Worm (Caenorhabditis elegans) whole organism, L1 larva: Measurements from ENCODE around the gene T05H4.11.

Source experiments
- C04F5.9 ChIP-seq: sonication (generic microtip); optimal IDR thresholded peaks from 2 replicates; lab custom pipeline; 2016; ENCODE audit warnings: missing genetic modification characterization, missing compliant biosample characterization
- C34B4.2 ChIP-seq: sonication (generic microtip); optimal IDR thresholded peaks from 2 replicates; lab custom pipeline; 2017; ENCODE audit warnings: mild to moderate bottlenecking, missing genetic modification characterization, missing compliant biosample characterization
- F16B12.6 ChIP-seq: fragments of 150-350 bp; optimal IDR thresholded peaks from 2 replicates; lab custom pipeline; 2014; ENCODE audit warnings: missing biosample characterization, missing genetic modification characterization
- Y116A8C.19 ChIP-seq: sonication (generic microtip); optimal IDR thresholded peaks from 2 replicates; lab custom pipeline; 2016; ENCODE audit warnings: missing compliant biosample characterization, missing genetic modification characterization, borderline replicate concordance
- ama-1 ChIP-seq: fragments of 150-350 bp; optimal IDR thresholded peaks from 2 replicates; lab custom pipeline; 2014
- blmp-1 ChIP-seq: fragments of 150-350 bp; optimal IDR thresholded peaks from 2 replicates; lab custom pipeline; 2014; ENCODE audit warnings: missing biosample characterization, missing genetic modification characterization
- ceh-63 ChIP-seq: fragments of 200-800 bp; sonication (Bioruptor generic); optimal IDR thresholded peaks from 2 replicates; lab custom pipeline; 2018; ENCODE audit warnings: mild to moderate bottlenecking, missing genetic modification characterization, missing compliant biosample characterization
- ceh-82 ChIP-seq, 3 experiments: fragments of 150-350 bp in 1 of 3; sonication (generic microtip) in 2 of 3; optimal IDR thresholded peaks; 2 replicates each; lab custom pipeline; 2014 to 2017; ENCODE audit warnings: missing biosample characterization in 3 of 3, missing genetic modification characterization in 3 of 3
- ceh-88 ChIP-seq: fragments of 200-800 bp; sonication (Bioruptor generic); IDR thresholded peaks from 2 replicates; pipeline ENCODE4 v1.3.6; 2022; ENCODE audit warnings: missing genetic modification characterization, missing compliant biosample characterization
- ceh-90 ChIP-seq: sonication (generic microtip); optimal IDR thresholded peaks from 2 replicates; lab custom pipeline; 2016; ENCODE audit warnings: missing genetic modification characterization, missing compliant biosample characterization
- ces-1 ChIP-seq: fragments of 150-350 bp; optimal IDR thresholded peaks from 2 replicates; lab custom pipeline; 2014; ENCODE audit warnings: missing biosample characterization, missing genetic modification reagents, missing genetic modification characterization
- dsc-1 ChIP-seq: sonication (generic microtip); optimal IDR thresholded peaks from 2 replicates; lab custom pipeline; 2016; ENCODE audit warnings: mild to moderate bottlenecking, missing genetic modification characterization, missing compliant biosample characterization
- efl-1 ChIP-seq, 4 experiments: fragments of 150-350 bp; optimal IDR thresholded peaks in 3 of 4; peaks in 1 of 4; 1 replicate in 1 of 4; 2 replicates in 3 of 4; lab custom pipeline; 2014; ENCODE audit warnings: missing biosample characterization in 2 of 4, missing genetic modification characterization in 2 of 4, missing genetic modification reagents in 2 of 4
- elt-3 ChIP-seq, 6 experiments: fragments of 150-350 bp in 1 of 6; sonication (generic microtip); optimal IDR thresholded peaks; 2 replicates each; lab custom pipeline; 2017 to 2018; ENCODE audit warnings: missing biosample characterization in 6 of 6, missing genetic modification characterization in 6 of 6, inconsistent platforms in 1 of 6
- fkh-8 ChIP-seq: sonication (generic microtip); optimal IDR thresholded peaks from 2 replicates; lab custom pipeline; 2016; ENCODE audit warnings: mild to moderate bottlenecking, missing genetic modification characterization, missing compliant biosample characterization
- grh-1 ChIP-seq: fragments of 200-800 bp; sonication (Bioruptor generic); IDR thresholded peaks from 2 replicates; pipeline ENCODE4 v1.3.6; 2022; ENCODE audit warnings: missing genetic modification reagents, missing genetic modification characterization, missing compliant biosample characterization
- hlh-17 ChIP-seq: fragments of 200-800 bp; sonication (Bioruptor generic); optimal IDR thresholded peaks from 2 replicates; lab custom pipeline; 2018; ENCODE audit warnings: missing genetic modification characterization, mild to moderate bottlenecking, missing compliant biosample characterization, moderate library complexity, borderline replicate concordance
- hlh-4 ChIP-seq: sonication (generic microtip); optimal IDR thresholded peaks from 2 replicates; lab custom pipeline; 2016; ENCODE audit warnings: mild to moderate bottlenecking, missing genetic modification characterization, missing compliant biosample characterization
- hpl-2 ChIP-seq: fragments of 150-350 bp; optimal IDR thresholded peaks from 2 replicates; lab custom pipeline; 2014; ENCODE audit warnings: missing biosample characterization, missing genetic modification reagents, missing genetic modification characterization
- isw-1 ChIP-seq: fragments of 200-800 bp; sonication (Bioruptor generic); IDR thresholded peaks from 2 replicates; pipeline ENCODE4 v1.3.6; 2022; ENCODE audit warnings: missing genetic modification characterization, missing compliant biosample characterization
- jun-1 ChIP-seq: fragments of 150-350 bp; optimal IDR thresholded peaks from 2 replicates; lab custom pipeline; 2014; ENCODE audit warnings: missing biosample characterization, missing genetic modification reagents, missing genetic modification characterization
- lin-15B ChIP-seq: fragments of 150-350 bp; sonication (generic microtip); optimal IDR thresholded peaks from 3 replicates; lab custom pipeline; 2014; ENCODE audit warnings: missing biosample characterization, missing genetic modification characterization
- lin-35 ChIP-seq, 2 experiments: fragments of 150-350 bp; optimal IDR thresholded peaks; 2 replicates each; lab custom pipeline; 2014; ENCODE audit warnings: missing biosample characterization in 2 of 2, missing genetic modification characterization in 2 of 2, missing genetic modification reagents in 2 of 2
- lir-3 ChIP-seq: sonication (generic microtip); optimal IDR thresholded peaks from 2 replicates; lab custom pipeline; 2016; ENCODE audit warnings: mild to moderate bottlenecking, missing genetic modification characterization, moderate library complexity, missing compliant biosample characterization; ENCODE audit not compliant: poor library complexity
- lsy-2 ChIP-seq, 2 experiments: fragments of 150-350 bp; optimal IDR thresholded peaks; 2 replicates each; lab custom pipeline; 2014; ENCODE audit warnings: missing biosample characterization in 2 of 2, missing genetic modification characterization in 2 of 2
- mdl-1 ChIP-seq, 2 experiments: fragments of 150-350 bp; optimal IDR thresholded peaks; 2 replicates each; lab custom pipeline; 2014 to 2017; ENCODE audit warnings: missing biosample characterization in 2 of 2, missing genetic modification characterization in 2 of 2, inconsistent platforms in 1 of 2
- nhr-11 ChIP-seq: fragments of 150-350 bp; optimal IDR thresholded peaks from 2 replicates; lab custom pipeline; 2014; ENCODE audit warnings: missing biosample characterization, missing genetic modification characterization
- nhr-12 ChIP-seq: sonication (generic microtip); optimal IDR thresholded peaks from 2 replicates; lab custom pipeline; 2017; ENCODE audit warnings: missing biosample characterization, missing genetic modification characterization
- nhr-20 ChIP-seq: sonication (generic microtip); optimal IDR thresholded peaks from 2 replicates; lab custom pipeline; 2016; ENCODE audit warnings: mild to moderate bottlenecking, missing genetic modification characterization, missing compliant biosample characterization
- nhr-28 ChIP-seq: fragments of 150-350 bp; optimal IDR thresholded peaks from 2 replicates; lab custom pipeline; 2014; ENCODE audit warnings: missing biosample characterization, missing genetic modification characterization
- nhr-47 ChIP-seq: sonication (generic microtip); optimal IDR thresholded peaks from 2 replicates; lab custom pipeline; 2016; ENCODE audit warnings: mild to moderate bottlenecking, missing genetic modification characterization, moderate library complexity, missing compliant biosample characterization
- nhr-71 ChIP-seq: sonication (generic microtip); optimal IDR thresholded peaks from 2 replicates; lab custom pipeline; 2016; ENCODE audit warnings: mild to moderate bottlenecking, missing genetic modification characterization, moderate library complexity, missing compliant biosample characterization
- nhr-77 ChIP-seq: fragments of 150-350 bp; optimal IDR thresholded peaks from 2 replicates; lab custom pipeline; 2014; ENCODE audit warnings: missing biosample characterization, missing genetic modification characterization
- nhr-84 ChIP-seq: sonication (generic microtip); optimal IDR thresholded peaks from 2 replicates; lab custom pipeline; 2017; ENCODE audit warnings: missing biosample characterization, missing genetic modification characterization
- nhr-85 ChIP-seq: sonication (generic microtip); peaks from one replicate; lab custom pipeline; 2016; ENCODE audit warnings: missing genetic modification characterization, inconsistent platforms, missing compliant biosample characterization
- nhr-90 ChIP-seq: sonication (generic microtip); optimal IDR thresholded peaks from 2 replicates; lab custom pipeline; 2016; ENCODE audit warnings: mild to moderate bottlenecking, missing genetic modification characterization, missing compliant biosample characterization; ENCODE audit not compliant: poor library complexity
- pag-3 ChIP-seq: sonication (generic microtip); optimal IDR thresholded peaks from 2 replicates; lab custom pipeline; 2017; ENCODE audit warnings: missing genetic modification characterization, mild to moderate bottlenecking, missing compliant biosample characterization, antibody characterized with exemption, borderline replicate concordance; ENCODE audit not compliant: insufficient read depth
- rnt-1 ChIP-seq: sonication (generic microtip); optimal IDR thresholded peaks from 2 replicates; lab custom pipeline; 2016; ENCODE audit warnings: mild to moderate bottlenecking, missing genetic modification characterization, moderate library complexity, missing compliant biosample characterization
- snpc-4 ChIP-seq: fragments of 150-350 bp; optimal IDR thresholded peaks from 2 replicates; lab custom pipeline; 2014; ENCODE audit warnings: missing biosample characterization, missing genetic modification characterization
- snu-23 ChIP-seq: sonication (generic microtip); optimal IDR thresholded peaks from 2 replicates; lab custom pipeline; 2016; ENCODE audit warnings: missing genetic modification characterization, missing compliant biosample characterization
- swsn-7 ChIP-seq: sonication (generic microtip); optimal IDR thresholded peaks from 2 replicates; lab custom pipeline; 2016; ENCODE audit warnings: missing genetic modification characterization, missing compliant biosample characterization
- unc-130 ChIP-seq: fragments of 150-350 bp; optimal IDR thresholded peaks from 2 replicates; lab custom pipeline; 2017; ENCODE audit warnings: missing biosample characterization, missing genetic modification characterization, inconsistent platforms
- unc-62 ChIP-seq: fragments of 150-350 bp; optimal IDR thresholded peaks from 2 replicates; lab custom pipeline; 2014; ENCODE audit warnings: missing biosample characterization, missing genetic modification reagents, missing genetic modification characterization
- unc-86 ChIP-seq: sonication (generic microtip); optimal IDR thresholded peaks from 2 replicates; lab custom pipeline; 2016; ENCODE audit warnings: missing genetic modification characterization, missing compliant biosample characterization
- vab-15 ChIP-seq: sonication (generic microtip); optimal IDR thresholded peaks from 2 replicates; lab custom pipeline; 2017; ENCODE audit warnings: missing genotype, mild to moderate bottlenecking, missing genetic modification characterization, missing compliant biosample characterization
- xbp-1 ChIP-seq: sonication (generic microtip); optimal IDR thresholded peaks from 2 replicates; lab custom pipeline; 2016; ENCODE audit warnings: missing genetic modification characterization, missing compliant biosample characterization
- zip-4 ChIP-seq: fragments of 200-800 bp; sonication (Bioruptor generic); optimal IDR thresholded peaks from 2 replicates; lab custom pipeline; 2018; ENCODE audit warnings: mild to moderate bottlenecking, missing genetic modification characterization, moderate library complexity, missing compliant biosample characterization
- ztf-11 ChIP-seq, 2 experiments: sonication (generic microtip); optimal IDR thresholded peaks; 2 replicates each; lab custom pipeline; 2016 to 2017; ENCODE audit warnings: missing genetic modification characterization in 2 of 2, missing biosample characterization in 1 of 2, missing compliant biosample characterization in 1 of 2
- ztf-4 ChIP-seq: fragments of 150-350 bp; optimal IDR thresholded peaks from 2 replicates; lab custom pipeline; 2014; ENCODE audit warnings: missing biosample characterization, missing genetic modification characterization

Gene T05H4.11

DNA sequence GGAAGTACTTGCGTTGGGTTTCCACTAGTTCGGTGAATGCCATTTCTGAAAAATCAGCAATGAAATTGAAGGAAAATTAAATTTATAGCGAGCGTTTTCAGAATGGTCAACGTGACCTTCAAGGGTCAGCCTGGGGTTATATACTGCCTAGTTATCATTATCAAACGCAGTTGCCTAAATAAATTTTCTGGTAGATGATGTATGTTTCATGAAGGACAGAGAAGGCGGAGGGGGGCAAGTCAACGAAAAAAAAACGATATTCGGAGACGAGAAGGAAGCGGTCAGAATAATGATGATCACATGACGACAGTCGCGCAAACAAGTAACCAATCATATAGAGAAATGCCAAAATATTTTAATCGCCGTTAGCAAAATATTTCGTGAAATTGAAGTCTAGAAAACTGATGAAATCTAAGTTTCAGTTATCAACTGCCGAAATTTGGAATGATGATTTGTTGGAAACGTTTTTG, 3.8 kb upstream of the T05H4.11 start, which contains the start of gene alh-4 (continued):
- TF ChIP-seq nhr-11 (tag; lab: Kevin White, UChicago) (no peak), nhr-90 (tag; lab: Kevin White, UChicago) (peak; percentile 58), unc-130 (tag; lab: Kevin White, UChicago) (peak; percentile 52), ama-1 (lab: Kevin White, UChicago) (peak; percentile 35), ces-1 (GFP tag; lab: Kevin White, UChicago) (no peak), mdl-1 (tag; optimal IDR thresholded peaks at IDR 0.05; lab: Kevin White, UChicago) (peak in 1 of 2 experiments; percentile 40), nhr-85 (tag; lab: Kevin White, UChicago) (peak; percentile 84), lsy-2 (tag; optimal IDR thresholded peaks at IDR 0.05; lab: Kevin White, UChicago) (peak in 1 of 2 experiments; percentile 28), vab-15 (peak; percentile 8)

DNA sequence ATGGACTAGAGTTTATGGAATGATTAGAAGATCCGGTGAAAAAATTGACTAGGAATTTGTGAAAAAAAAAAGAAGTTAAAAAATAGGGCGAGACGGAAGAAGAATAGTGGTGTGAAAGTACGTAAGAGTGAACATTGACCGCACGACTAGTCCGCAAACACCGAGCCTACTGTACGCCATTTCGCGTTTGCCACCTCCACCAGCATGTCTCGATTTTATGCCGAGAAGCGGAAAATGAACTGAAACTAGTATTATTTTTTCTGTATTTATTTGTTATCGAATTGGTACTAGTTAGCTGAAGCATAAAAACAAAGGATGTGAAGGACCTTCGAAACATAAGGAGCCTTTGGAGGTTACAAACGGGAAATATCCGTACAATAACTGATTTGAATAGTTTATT, 1.4 kb upstream of the T05H4.11 start:
- TF ChIP-seq ceh-63 (GFP tag; lab: Kevin White, UChicago) = no peak
- TF ChIP-seq xbp-1 = peak; percentile 63
- no peak for TF ChIP-seq ceh-90 (tag; lab: Kevin White, UChicago)
- no peak for TF ChIP-seq hlh-4 (tag; lab: Kevin White, UChicago)
- TF ChIP-seq lir-3 = no peak
- no peak for TF ChIP-seq C04F5.9 (tag; lab: Kevin White, UChicago)
- TF ChIP-seq unc-130 (tag; lab: Kevin White, UChicago) = peak; percentile 17
- TF ChIP-seq ces-1 (GFP tag; lab: Kevin White, UChicago) = no peak
- peak; percentile 58 to 87 for TF ChIP-seq lsy-2 (tag; optimal IDR thresholded peaks at IDR 0.05; lab: Kevin White, UChicago)
- peak; percentile 17 for TF ChIP-seq blmp-1 (tag; lab: Kevin White, UChicago)
- no peak for TF ChIP-seq unc-62 (GFP tag; lab: Kevin White, UChicago)
- no peak for TF ChIP-seq nhr-28 (tag; lab: Kevin White, UChicago)
- TF ChIP-seq ztf-11 (tag; optimal IDR thresholded peaks at IDR 0.05; lab: Kevin White, UChicago) = no peak
- peak; percentile 29 for TF ChIP-seq swsn-7
- TF ChIP-seq nhr-71 (tag; lab: Kevin White, UChicago) = peak; percentile 65
- no peak for TF ChIP-seq hlh-17 (GFP tag; lab: Kevin White, UChicago)
- peak; percentile 80 for TF ChIP-seq rnt-1 (tag; lab: Kevin White, UChicago)
- TF ChIP-seq hpl-2 (GFP tag; lab: Kevin White, UChicago) = no peak
- no peak for TF ChIP-seq elt-3 (tag; optimal IDR thresholded peaks at IDR 0.05; lab: Kevin White, UChicago)
- no peak for TF ChIP-seq fkh-8 (tag; lab: Kevin White, UChicago)
- TF ChIP-seq F16B12.6 = peak; percentile 89
- TF ChIP-seq zip-4 (GFP tag; lab: Kevin White, UChicago) = no peak
- no peak for TF ChIP-seq ama-1 (lab: Kevin White, UChicago)
- TF ChIP-seq isw-1 = peak; percentile 15; the same call in 1 of the 2 replicates
- peak in 2 of 3 experiments; percentile 14 to 45 for TF ChIP-seq ceh-82 (tag; optimal IDR thresholded peaks at IDR 0.05; lab: Kevin White, UChicago)
- TF ChIP-seq nhr-77 (tag; lab: Kevin White, UChicago) = no peak
- TF ChIP-seq Y116A8C.19 (tag; lab: Kevin White, UChicago) = no peak
- TF ChIP-seq lin-35 (GFP tag; optimal IDR thresholded peaks at IDR 0.05; lab: Kevin White, UChicago) = peak; percentile 57 to 66
- no peak for TF ChIP-seq pag-3 (tag; lab: Kevin White, UChicago)
- no peak for TF ChIP-seq C34B4.2 (tag; lab: Kevin White, UChicago)
- TF ChIP-seq ztf-4 (tag; lab: Kevin White, UChicago) = no peak
- TF ChIP-seq ceh-88 (GFP tag; lab: Robert Waterston, UW) = no peak
- no peak for TF ChIP-seq nhr-84 (tag; lab: Kevin White, UChicago)
- TF ChIP-seq vab-15 = no peak
- peak; percentile 12 for TF ChIP-seq dsc-1 (tag; lab: Kevin White, UChicago)
- TF ChIP-seq snu-23 = peak; percentile 55
- peak; percentile 32 for TF ChIP-seq jun-1 (tag; lab: Kevin White, UChicago)
- TF ChIP-seq grh-1 (GFP tag; lab: Robert Waterston, UW) = no peak
- no peak for TF ChIP-seq nhr-11 (tag; lab: Kevin White, UChicago)
- peak; percentile 48 for TF ChIP-seq nhr-47 (tag; lab: Kevin White, UChicago)
- TF ChIP-seq unc-86 = no peak
- no peak for TF ChIP-seq lin-15B
- no peak for TF ChIP-seq nhr-12 (tag; lab: Kevin White, UChicago)
- peak; percentile 55 to 57 for TF ChIP-seq efl-1 (optimal IDR thresholded peaks at IDR 0.05; lab: Kevin White, UChicago)
- TF ChIP-seq efl-1 (GFP tag; optimal IDR thresholded peaks at IDR 0.05 in 1 of 2; lab: Kevin White, UChicago) = peak; percentile 58 to 92
- peak; percentile 52 for TF ChIP-seq nhr-20
- TF ChIP-seq mdl-1 (tag; optimal IDR thresholded peaks at IDR 0.05; lab: Kevin White, UChicago) = no peak
- no peak for TF ChIP-seq snpc-4 (tag; lab: Kevin White, UChicago)
